Fruit fly (Drosophila melanogaster) whole organism, embryonic: ENCODE data around the gene CG12880.
A peak's percentile ranks its signal among the peaks of the same experiment; 100 is the strongest.

Source experiments
- Adf1 ChIP-seq: fragments of 200-800 bp; sonication (Bioruptor generic); IDR thresholded peaks from 2 replicates; pipeline ENCODE4 v1.3.6; 2022; ENCODE audit warnings: missing biosample characterization, missing genetic modification characterization
- CG11247 ChIP-seq: fragments of 200-800 bp; sonication (Bioruptor generic); IDR thresholded peaks from 2 replicates; pipeline ENCODE4 v1.3.6; 2022; ENCODE audit warnings: missing biosample characterization, missing genetic modification characterization
- CG12769 ChIP-seq: fragments of 200-800 bp; sonication (Bioruptor generic); optimal IDR thresholded peaks from 2 replicates; lab custom pipeline; 2019; ENCODE audit warnings: missing biosample characterization, mild to moderate bottlenecking, missing genetic modification characterization, moderate library complexity
- CG13424 ChIP-seq: fragments of 200-800 bp; sonication (Bioruptor generic); optimal IDR thresholded peaks from 2 replicates; lab custom pipeline; 2019; ENCODE audit warnings: missing biosample characterization, mild to moderate bottlenecking, missing genetic modification characterization, moderate library complexity
- CG13894 ChIP-seq: fragments of 200-800 bp; sonication (Bioruptor generic); optimal IDR thresholded peaks from 3 replicates; lab custom pipeline; 2018; ENCODE audit warnings: missing biosample characterization, mild to moderate bottlenecking, missing genetic modification characterization, moderate library complexity
- CG1602 ChIP-seq: fragments of 200-800 bp; sonication (Bioruptor generic); optimal IDR thresholded peaks from 3 replicates; lab custom pipeline; 2016; ENCODE audit warnings: missing biosample characterization, missing genetic modification characterization
- CG16779 ChIP-seq: fragments of 200-800 bp; sonication (Bioruptor generic); IDR thresholded peaks from 2 replicates; pipeline ENCODE4 v1.3.6; 2022; ENCODE audit warnings: missing biosample characterization, missing genetic modification characterization
- CG17385 ChIP-seq: fragments of 200-800 bp; sonication (Bioruptor generic); optimal IDR thresholded peaks from 3 replicates; lab custom pipeline; 2018; ENCODE audit warnings: missing biosample characterization, mild to moderate bottlenecking, missing genetic modification characterization
- CG1832 ChIP-seq: fragments of 200-800 bp; sonication (Bioruptor generic); optimal IDR thresholded peaks from 2 replicates; lab custom pipeline; 2017; ENCODE audit warnings: missing biosample characterization, mild to moderate bottlenecking, missing genetic modification characterization, inconsistent platforms
- CG2202 ChIP-seq: fragments of 200-800 bp; sonication (Bioruptor generic); optimal IDR thresholded peaks from 2 replicates; lab custom pipeline; 2018; ENCODE audit warnings: missing biosample characterization, mild to moderate bottlenecking, missing genetic modification characterization
- CG32767 ChIP-seq: fragments of 200-800 bp; sonication (Bioruptor generic); IDR thresholded peaks from 2 replicates; pipeline ENCODE4 v1.3.6; 2022; ENCODE audit warnings: missing biosample characterization, missing genetic modification characterization
- CG6272 ChIP-seq: fragments of 200-800 bp; sonication (Bioruptor generic); IDR thresholded peaks from 2 replicates; pipeline ENCODE4 v1.3.6; 2022; ENCODE audit warnings: missing biosample characterization, missing genetic modification characterization
- CG6689 ChIP-seq: fragments of 200-800 bp; sonication (Bioruptor generic); IDR thresholded peaks from 2 replicates; pipeline ENCODE4 v1.3.6; 2022; ENCODE audit warnings: missing biosample characterization, missing genetic modification characterization
- CG7372 ChIP-seq: fragments of 200-800 bp; sonication (Bioruptor generic); IDR thresholded peaks from 2 replicates; pipeline ENCODE4 v1.3.6; 2022; ENCODE audit warnings: missing biosample characterization, missing genetic modification characterization
- CG8478 ChIP-seq: fragments of >200 bp; optimal IDR thresholded peaks from 2 replicates; lab custom pipeline; 2018
- CG8765 ChIP-seq: fragments of 200-800 bp; sonication (Bioruptor generic); IDR thresholded peaks from 2 replicates; pipeline ENCODE4 v1.3.6; 2022; ENCODE audit warnings: missing biosample characterization, missing genetic modification characterization
- CG8944 ChIP-seq: fragments of 200-800 bp; sonication (Bioruptor generic); optimal IDR thresholded peaks from 3 replicates; lab custom pipeline; 2016; ENCODE audit warnings: missing biosample characterization, missing genetic modification characterization
- CG9727 ChIP-seq: fragments of 200-800 bp; sonication (Bioruptor generic); optimal IDR thresholded peaks from 3 replicates; lab custom pipeline; 2017; ENCODE audit warnings: missing biosample characterization, mild to moderate bottlenecking, missing genetic modification characterization
- CG9932 ChIP-seq: fragments of 200-800 bp; sonication (Bioruptor generic); IDR thresholded peaks from 2 replicates; pipeline ENCODE4 v1.3.6; 2022; ENCODE audit warnings: missing biosample characterization, missing genetic modification characterization
- Dref ChIP-seq: fragments of 200-800 bp; sonication (Bioruptor generic); IDR thresholded peaks from 2 replicates; pipeline ENCODE4 v1.3.6; 2022; ENCODE audit warnings: missing biosample characterization, missing genetic modification characterization
- Drgx ChIP-seq: fragments of 200-800 bp; sonication (Bioruptor generic); IDR thresholded peaks from 2 replicates; pipeline ENCODE4 v1.3.6; 2022; ENCODE audit warnings: missing biosample characterization, missing genetic modification characterization
- Ets65A ChIP-seq: fragments of 200-800 bp; sonication (Bioruptor generic); peaks from one replicate; lab custom pipeline; 2016; ENCODE audit warnings: missing biosample characterization, missing genetic modification characterization
- Fer2 ChIP-seq: fragments of 200-800 bp; sonication (Bioruptor generic); optimal IDR thresholded peaks from 2 replicates; lab custom pipeline; 2018; ENCODE audit warnings: missing biosample characterization, mild to moderate bottlenecking, missing genetic modification characterization, moderate library complexity
- Lim3 ChIP-seq: fragments of 200-800 bp; sonication (Bioruptor generic); IDR thresholded peaks from 2 replicates; pipeline ENCODE4 v1.3.6; 2022; ENCODE audit warnings: missing biosample characterization, missing genetic modification characterization
- Med ChIP-seq: fragments of 200-800 bp; sonication (Bioruptor generic); peaks from one replicate; lab custom pipeline; 2016; ENCODE audit warnings: missing biosample characterization, missing genetic modification characterization, mild to moderate bottlenecking, inconsistent platforms, moderate library complexity
- PHDP ChIP-seq: fragments of 200-800 bp; sonication (Bioruptor generic); optimal IDR thresholded peaks from 3 replicates; lab custom pipeline; 2018; ENCODE audit warnings: missing biosample characterization, mild to moderate bottlenecking, missing genetic modification characterization, moderate library complexity
- Ptx1 ChIP-seq: fragments of 200-800 bp; sonication (Bioruptor generic); IDR thresholded peaks from 2 replicates; pipeline ENCODE4 v1.3.6; 2022; ENCODE audit warnings: missing biosample characterization, missing genetic modification characterization
- Trl ChIP-seq, 3 experiments: fragments of >200 bp in 2 of 3; fragments of 200-800 bp in 1 of 3; sonication (Bioruptor generic) in 1 of 3; optimal IDR thresholded peaks; 2 replicates in 1 of 3; 3 replicates in 2 of 3; lab custom pipeline; 2016 to 2017; ENCODE audit warnings: missing biosample characterization in 1 of 3, missing genetic modification characterization in 1 of 3
- ase ChIP-seq: fragments of 200-800 bp; sonication (Bioruptor generic); IDR thresholded peaks from 3 replicates; pipeline ENCODE4 v1.3.6; 2022; ENCODE audit warnings: missing biosample characterization, missing genetic modification characterization
- chinmo ChIP-seq: fragments of 200-800 bp; sonication (Bioruptor generic); IDR thresholded peaks from 4 replicates; pipeline ENCODE4 v1.3.6; 2022; ENCODE audit warnings: missing biosample characterization, missing genetic modification characterization; ENCODE audit not compliant: partially characterized antibody
- disco-r ChIP-seq: fragments of 200-800 bp; sonication (Bioruptor generic); optimal IDR thresholded peaks from 2 replicates; lab custom pipeline; 2016; ENCODE audit warnings: missing biosample characterization, missing genetic modification characterization
- exex ChIP-seq: fragments of 200-800 bp; sonication (Bioruptor generic); optimal IDR thresholded peaks from 4 replicates; lab custom pipeline; 2018; ENCODE audit warnings: missing biosample characterization, mild to moderate bottlenecking, missing genetic modification characterization, moderate library complexity
- fu2 ChIP-seq: fragments of 200-800 bp; sonication (Bioruptor generic); optimal IDR thresholded peaks from 2 replicates; lab custom pipeline; 2016; ENCODE audit warnings: missing biosample characterization, missing genetic modification characterization
- grn ChIP-seq: fragments of 200-800 bp; sonication (Bioruptor generic); optimal IDR thresholded peaks from 3 replicates; lab custom pipeline; 2017; ENCODE audit warnings: missing biosample characterization, missing genetic modification characterization
- nau ChIP-seq: fragments of 200-800 bp; sonication (Bioruptor generic); optimal IDR thresholded peaks from 3 replicates; lab custom pipeline; 2017; ENCODE audit warnings: missing biosample characterization, mild to moderate bottlenecking, missing genetic modification characterization, missing genetic modification reagents
- nmo ChIP-seq: fragments of 200-800 bp; sonication (Bioruptor generic); optimal IDR thresholded peaks from 2 replicates; lab custom pipeline; 2018; ENCODE audit warnings: missing biosample characterization, mild to moderate bottlenecking, missing genetic modification characterization, moderate library complexity
- sisA ChIP-seq: fragments of 200-800 bp; sonication (Bioruptor generic); IDR thresholded peaks from 2 replicates; pipeline ENCODE4 v1.3.6; 2022; ENCODE audit warnings: missing biosample characterization, missing genetic modification characterization
- slp2 ChIP-seq: fragments of 200-800 bp; sonication (Bioruptor generic); optimal IDR thresholded peaks from 2 replicates; lab custom pipeline; 2016; ENCODE audit warnings: missing biosample characterization, missing genetic modification characterization
- sr ChIP-seq: fragments of 200-800 bp; sonication (Bioruptor generic); IDR thresholded peaks from 3 replicates; pipeline ENCODE4 v1.3.6; 2022; ENCODE audit warnings: missing biosample characterization, missing genetic modification characterization
- stc ChIP-seq: fragments of 200-800 bp; sonication (Bioruptor generic); IDR thresholded peaks from 2 replicates; pipeline ENCODE4 v1.3.6; 2022; ENCODE audit warnings: missing biosample characterization, missing genetic modification characterization
- sug ChIP-seq: fragments of 200-800 bp; optimal IDR thresholded peaks from 2 replicates; lab custom pipeline; 2019; ENCODE audit warnings: missing biosample characterization, mild to moderate bottlenecking, missing genetic modification characterization, moderate library complexity
- vvl ChIP-seq: fragments of 200-800 bp; sonication (Bioruptor generic); IDR thresholded peaks from 2 replicates; pipeline ENCODE4 v1.3.6; 2022; ENCODE audit warnings: missing biosample characterization, missing genetic modification characterization
- zen2 ChIP-seq: fragments of 200-800 bp; sonication (Bioruptor generic); IDR thresholded peaks from 3 replicates; pipeline ENCODE4 v1.3.6; 2022; ENCODE audit warnings: missing biosample characterization, missing genetic modification characterization; ENCODE audit not compliant: partially characterized antibody
- zfh2 ChIP-seq: fragments of 200-800 bp; sonication (Bioruptor generic); optimal IDR thresholded peaks from 2 replicates; lab custom pipeline; 2016; ENCODE audit warnings: missing biosample characterization, missing genetic modification characterization

Gene CG12880

DNA sequence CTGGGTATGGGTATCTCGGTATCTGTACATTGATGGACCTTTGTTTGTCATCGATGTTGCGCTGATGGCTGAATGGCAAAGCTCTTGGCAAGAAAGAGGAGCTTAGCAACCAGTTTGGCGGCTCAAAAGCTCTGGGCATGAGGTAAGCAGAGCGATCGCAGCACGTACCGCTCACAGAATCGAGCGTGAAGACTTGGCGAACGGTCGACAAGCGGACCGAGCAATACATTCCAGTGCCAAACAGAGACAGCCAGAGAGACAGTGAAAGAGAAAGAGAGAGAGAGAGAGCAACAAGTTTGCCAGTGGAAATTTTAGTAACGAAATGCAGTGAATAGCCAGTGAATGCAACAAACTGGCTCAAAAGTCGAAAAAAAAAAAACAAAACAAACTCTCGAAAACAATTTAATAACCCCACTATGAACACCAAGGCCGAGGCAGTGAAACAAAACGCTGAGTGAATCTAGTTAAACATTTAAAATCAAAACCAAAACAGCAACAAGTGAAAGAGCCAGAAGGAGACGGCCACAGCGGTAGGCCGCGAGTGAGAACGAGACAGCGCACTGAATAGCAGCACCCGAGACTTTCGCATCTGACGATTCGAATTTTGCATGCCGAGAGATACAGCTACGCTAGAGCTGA, 50.7 kb downstream of the CG12880 start, which contains the start of gene Ets98B (continued):
- TF ChIP-seq Fer2 (tag; lab: Kevin White, UChicago) (no peak), CG6272 (GFP tag; lab: Robert Waterston, UW) (no peak), sisA (no peak), CG12769 (tag; lab: Kevin White, UChicago) (peak; percentile 17), CG16779 (no peak), slp2 (GFP tag; lab: Kevin White, UChicago) (no peak), Dref (GFP tag; lab: Robert Waterston, UW) (no peak), CG1832 (peak; percentile 47), CG8765 (GFP tag; lab: Robert Waterston, UW) (no peak), Adf1 (GFP tag; lab: Robert Waterston, UW) (no peak), CG8944 (GFP tag; lab: Kevin White, UChicago) (no peak), ase (0 out of 3 replicates have a peak, but pooled peaks have one; percentile 20), Trl (optimal IDR thresholded peaks at IDR 0.05; lab: Kevin White, UChicago) (peak; percentile 31 to 58), Trl (GFP tag; optimal IDR thresholded peaks at IDR 0.05; lab: Kevin White, UChicago) (no peak), Med (GFP tag; lab: Kevin White, UChicago) (peak; percentile 7), CG2202 (tag; lab: Kevin White, UChicago) (no peak)

DNA sequence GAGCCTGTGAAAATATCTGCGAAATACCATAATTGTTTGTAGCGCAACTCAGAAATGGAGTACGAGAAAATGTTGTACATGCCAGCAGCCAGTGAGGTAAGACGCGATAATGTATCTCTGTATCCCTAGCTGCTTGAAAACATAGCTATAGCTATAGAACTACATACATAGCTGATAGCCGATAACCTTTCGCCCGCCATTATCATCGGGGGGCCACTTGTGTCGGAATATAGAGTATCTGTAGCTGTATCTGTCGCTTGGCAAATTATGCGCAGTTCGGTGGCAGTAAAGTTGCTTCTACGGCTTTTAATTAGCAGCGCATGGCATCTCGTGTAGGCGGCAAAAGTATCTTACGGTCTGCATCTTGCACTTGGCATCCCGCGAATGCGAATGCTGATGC, 51.3 kb downstream of the CG12880 start:
- peak; percentile 14 for TF ChIP-seq sug (tag; lab: Kevin White, UChicago)
- peak; percentile 42 for TF ChIP-seq Med (GFP tag; lab: Kevin White, UChicago)
- TF ChIP-seq CG11247 = no peak

DNA sequence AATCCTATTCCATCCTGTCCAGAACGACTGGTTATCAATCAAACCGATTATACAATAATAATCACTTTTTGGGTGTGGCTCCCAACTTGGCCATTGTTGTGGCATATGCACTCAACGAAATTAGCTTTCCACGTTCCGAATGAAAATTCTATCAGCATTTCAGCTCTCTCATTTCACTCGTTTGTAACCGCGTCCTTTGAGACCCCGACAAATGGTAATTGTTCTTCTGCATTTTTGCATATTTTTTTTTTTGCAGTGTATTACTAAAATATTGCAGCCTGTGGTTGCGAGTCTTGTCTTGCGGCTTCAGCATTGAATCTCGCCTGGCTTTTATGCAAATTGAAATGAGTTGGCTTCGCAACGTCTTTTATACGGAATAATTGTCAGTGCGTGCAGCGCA, 52.5 kb downstream of the CG12880 start:
- TF ChIP-seq Ptx1 = peak; percentile 10; the same call in 1 of the 2 replicates
- no peak for TF ChIP-seq CG9932 (GFP tag; lab: Robert Waterston, UW)
- no peak for TF ChIP-seq Lim3 (GFP tag; lab: Robert Waterston, UW)
- no peak for TF ChIP-seq fu2
- no peak for TF ChIP-seq CG32767 (GFP tag; lab: Robert Waterston, UW)
- TF ChIP-seq vvl (GFP tag; lab: Robert Waterston, UW) = no peak
- TF ChIP-seq CG1602 (GFP tag; lab: Kevin White, UChicago) = no peak
- TF ChIP-seq exex (tag; lab: Kevin White, UChicago) = no peak
- no peak for TF ChIP-seq CG6689 (GFP tag; lab: Robert Waterston, UW)
- TF ChIP-seq Ets65A (GFP tag; lab: Kevin White, UChicago) = peak; percentile 3
- no peak for TF ChIP-seq nmo
- 0 out of 2 replicates have a peak, but pooled peaks have one; percentile 27 for TF ChIP-seq Drgx (GFP tag; lab: Robert Waterston, UW)
- no peak for TF ChIP-seq CG17385 (GFP tag; lab: Kevin White, UChicago)

DNA sequence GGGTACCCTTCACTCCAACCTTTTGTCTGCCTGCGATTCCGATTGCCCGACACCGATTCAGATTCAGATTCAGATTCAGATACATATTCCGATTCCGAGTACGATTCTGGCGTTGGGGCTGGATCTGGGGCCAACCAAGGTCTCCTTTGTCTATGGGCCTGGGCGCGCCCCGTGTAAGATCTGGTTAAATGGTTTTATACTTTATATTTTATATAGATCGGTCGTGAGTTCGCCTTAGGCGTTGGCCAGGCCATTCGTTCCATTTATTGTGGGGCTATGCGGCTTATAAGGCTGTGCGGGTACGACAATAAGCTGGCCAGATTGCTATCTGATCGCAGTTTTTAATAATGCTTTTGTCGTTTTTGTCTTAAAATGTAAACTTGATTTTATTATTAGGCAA, 54.2 kb downstream of the CG12880 start:
- TF ChIP-seq zen2 (no peak), CG13894 (tag; lab: Kevin White, UChicago) (peak; percentile 97), disco-r (GFP tag; lab: Kevin White, UChicago) (no peak), CG1602 (GFP tag; lab: Kevin White, UChicago) (no peak), CG13424 (tag; lab: Kevin White, UChicago) (no peak), chinmo (0 out of 4 replicates have a peak, but pooled peaks have one; percentile 44), zfh2 (no peak), PHDP (tag; lab: Kevin White, UChicago) (no peak), grn (GFP tag; lab: Kevin White, UChicago) (peak; percentile 15), stc (GFP tag; lab: Robert Waterston, UW) (no peak), CG8478 (lab: Kevin White, UChicago) (no peak), CG7372 (GFP tag; lab: Robert Waterston, UW) (no peak), nau (no peak), sr (GFP tag; lab: Robert Waterston, UW) (no peak), CG9727 (no peak)
